Fruit fly (Drosophila melanogaster) whole organism, embryonic: Measurements from ENCODE around the gene CG10874.

Experiments used
- Ada2b ChIP-seq: fragments of 200-800 bp; sonication (Bioruptor generic); IDR thresholded peaks from 2 replicates; pipeline ENCODE4 v1.3.6; 2022; ENCODE audit warnings: missing biosample characterization, missing genetic modification characterization
- B-H2 ChIP-seq: fragments of 200-800 bp; sonication (Bioruptor generic); optimal IDR thresholded peaks from 2 replicates; lab custom pipeline; 2018; ENCODE audit warnings: missing biosample characterization, mild to moderate bottlenecking, missing genetic modification characterization
- BEAF-32 ChIP-seq: fragments of 200-800 bp; sonication (Bioruptor generic); optimal IDR thresholded peaks from 3 replicates; lab custom pipeline; 2017; ENCODE audit warnings: missing biosample characterization, missing genetic modification characterization, mild to moderate bottlenecking, moderate library complexity, missing genetic modification reagents
- CG13123 ChIP-seq: fragments of 200-800 bp; sonication (Bioruptor generic); optimal IDR thresholded peaks from 2 replicates; lab custom pipeline; 2016; ENCODE audit warnings: missing biosample characterization, missing genetic modification characterization
- CG14710 ChIP-seq: fragments of 200-800 bp; sonication (Bioruptor generic); optimal IDR thresholded peaks from 3 replicates; lab custom pipeline; 2019; ENCODE audit warnings: missing biosample characterization, mild to moderate bottlenecking, missing genetic modification characterization, moderate library complexity
- CG15269 ChIP-seq: fragments of 200-800 bp; sonication (Bioruptor generic); optimal IDR thresholded peaks from 2 replicates; lab custom pipeline; 2018; ENCODE audit warnings: missing biosample characterization, mild to moderate bottlenecking, missing genetic modification characterization, moderate library complexity
- CG15514 ChIP-seq: fragments of 200-800 bp; sonication (Bioruptor generic); optimal IDR thresholded peaks from 3 replicates; lab custom pipeline; 2017; ENCODE audit warnings: missing biosample characterization, missing genetic modification characterization, mild to moderate bottlenecking, moderate library complexity, missing genetic modification reagents
- CG1647 ChIP-seq: fragments of 200-800 bp; sonication (Bioruptor generic); optimal IDR thresholded peaks from 3 replicates; lab custom pipeline; 2016; ENCODE audit warnings: missing biosample characterization, missing genetic modification characterization
- CG17361 ChIP-seq: fragments of 200-800 bp; sonication (Bioruptor generic); IDR thresholded peaks from 3 replicates; pipeline ENCODE4 v1.3.6; 2022; ENCODE audit warnings: missing biosample characterization, missing genetic modification characterization
- CG2199 ChIP-seq: fragments of 200-800 bp; sonication (Bioruptor generic); IDR thresholded peaks from 3 replicates; pipeline ENCODE4 v1.3.6; 2022; ENCODE audit warnings: missing biosample characterization, missing genetic modification characterization
- CG3838 ChIP-seq: fragments of 200-800 bp; sonication (Bioruptor generic); optimal IDR thresholded peaks from 3 replicates; lab custom pipeline; 2016; ENCODE audit warnings: missing biosample characterization, missing genetic modification characterization
- CG3847 ChIP-seq: fragments of 200-800 bp; sonication (Bioruptor generic); IDR thresholded peaks from 2 replicates; pipeline ENCODE4 v1.3.6; 2022; ENCODE audit warnings: missing biosample characterization, missing genetic modification characterization
- CG42726 ChIP-seq: fragments of 200-800 bp; sonication (Bioruptor generic); IDR thresholded peaks from 2 replicates; pipeline ENCODE4 v1.3.6; 2022; ENCODE audit warnings: missing biosample characterization, missing genetic modification characterization; ENCODE audit not compliant: partially characterized antibody
- CG4360 ChIP-seq: fragments of 200-800 bp; sonication (Bioruptor generic); IDR thresholded peaks from 2 replicates; pipeline ENCODE4 v1.3.6; 2022; ENCODE audit warnings: missing biosample characterization, missing genetic modification characterization
- CG4820 ChIP-seq: fragments of 200-800 bp; sonication (Bioruptor generic); optimal IDR thresholded peaks from 3 replicates; lab custom pipeline; 2016; ENCODE audit warnings: missing biosample characterization, missing genetic modification characterization
- CG5953 ChIP-seq: fragments of 200-800 bp; sonication (Bioruptor generic); IDR thresholded peaks from 2 replicates; pipeline ENCODE4 v1.3.6; 2022; ENCODE audit warnings: missing biosample characterization, missing genetic modification characterization
- CG8359 ChIP-seq: fragments of 200-800 bp; sonication (Bioruptor generic); optimal IDR thresholded peaks from 2 replicates; lab custom pipeline; 2017; ENCODE audit warnings: missing biosample characterization, mild to moderate bottlenecking, missing genetic modification characterization, borderline replicate concordance
- CTCF ChIP-seq: fragments of 200-800 bp; sonication (Bioruptor generic); optimal IDR thresholded peaks from 2 replicates; lab custom pipeline; 2017; ENCODE audit warnings: missing biosample characterization, mild to moderate bottlenecking, missing genetic modification characterization, moderate library complexity
- CkIIα-i1 ChIP-seq: fragments of 200-800 bp; sonication (Bioruptor generic); IDR thresholded peaks from 2 replicates; pipeline ENCODE4 v1.3.6; 2022; ENCODE audit warnings: missing biosample characterization, missing genetic modification characterization
- Drgx ChIP-seq: fragments of 200-800 bp; sonication (Bioruptor generic); IDR thresholded peaks from 2 replicates; pipeline ENCODE4 v1.3.6; 2022; ENCODE audit warnings: missing biosample characterization, missing genetic modification characterization
- E2f2 ChIP-seq: fragments of 200-800 bp; sonication (Bioruptor generic); IDR thresholded peaks from 2 replicates; pipeline ENCODE4 v1.3.6; 2022; ENCODE audit warnings: missing biosample characterization, missing genetic modification characterization
- Ets97D ChIP-seq: fragments of 200-800 bp; sonication (Bioruptor generic); optimal IDR thresholded peaks from 3 replicates; lab custom pipeline; 2016; ENCODE audit warnings: missing biosample characterization, missing genetic modification characterization
- HHEX ChIP-seq: fragments of 200-800 bp; sonication (Bioruptor generic); optimal IDR thresholded peaks from 3 replicates; lab custom pipeline; 2017; ENCODE audit warnings: missing biosample characterization, mild to moderate bottlenecking, missing genetic modification characterization, missing genetic modification reagents
- HLH3B ChIP-seq: fragments of 200-800 bp; sonication (Bioruptor generic); IDR thresholded peaks from 2 replicates; pipeline ENCODE4 v1.3.6; 2022; ENCODE audit warnings: missing biosample characterization, missing genetic modification characterization
- HmgD ChIP-seq: fragments of 200-800 bp; sonication (Bioruptor generic); optimal IDR thresholded peaks from 3 replicates; lab custom pipeline; 2016; ENCODE audit warnings: missing biosample characterization, missing genetic modification characterization
- HmgZ ChIP-seq: fragments of 200-800 bp; sonication (Bioruptor generic); optimal IDR thresholded peaks from 2 replicates; lab custom pipeline; 2018; ENCODE audit warnings: missing biosample characterization, mild to moderate bottlenecking, missing genetic modification characterization
- Jarid2 ChIP-seq: fragments of 200-800 bp; sonication (Bioruptor generic); optimal IDR thresholded peaks from 3 replicates; lab custom pipeline; 2017; ENCODE audit warnings: mild to moderate bottlenecking, missing biosample characterization, missing genetic modification reagents, missing genetic modification characterization
- Lhr ChIP-seq: fragments of 200-800 bp; sonication (Bioruptor generic); optimal IDR thresholded peaks from 3 replicates; lab custom pipeline; 2017; ENCODE audit warnings: mild to moderate bottlenecking, missing biosample characterization, missing genetic modification reagents, missing genetic modification characterization
- Lim3 ChIP-seq: fragments of 200-800 bp; sonication (Bioruptor generic); IDR thresholded peaks from 2 replicates; pipeline ENCODE4 v1.3.6; 2022; ENCODE audit warnings: missing biosample characterization, missing genetic modification characterization
- Med ChIP-seq: fragments of 200-800 bp; sonication (Bioruptor generic); peaks from one replicate; lab custom pipeline; 2016; ENCODE audit warnings: missing biosample characterization, missing genetic modification characterization, mild to moderate bottlenecking, inconsistent platforms, moderate library complexity
- Mrtf ChIP-seq: fragments of 200-800 bp; sonication (Bioruptor generic); IDR thresholded peaks from 3 replicates; pipeline ENCODE4 v1.3.6; 2022; ENCODE audit warnings: missing biosample characterization, missing genetic modification characterization
- Neu2 ChIP-seq: fragments of 200-800 bp; sonication (Bioruptor generic); optimal IDR thresholded peaks from 3 replicates; lab custom pipeline; 2016; ENCODE audit warnings: missing biosample characterization, missing genetic modification characterization, borderline replicate concordance
- Pdp1 ChIP-seq, 2 experiments: fragments of 200-800 bp; sonication (Bioruptor generic); optimal IDR thresholded peaks; 3 replicates each; lab custom pipeline; 2016; ENCODE audit warnings: missing biosample characterization in 2 of 2, missing genetic modification characterization in 2 of 2, mild to moderate bottlenecking in 1 of 2, moderate library complexity in 1 of 2
- Sry-δ ChIP-seq: fragments of 200-800 bp; sonication (Bioruptor generic); optimal IDR thresholded peaks from 2 replicates; lab custom pipeline; 2016; ENCODE audit warnings: missing biosample characterization, missing genetic modification characterization
- ara ChIP-seq: fragments of 200-800 bp; sonication (Bioruptor generic); IDR thresholded peaks from 2 replicates; pipeline ENCODE4 v1.3.6; 2022; ENCODE audit warnings: missing biosample characterization, missing genetic modification characterization
- br ChIP-seq: fragments of >200 bp; optimal IDR thresholded peaks from 2 replicates; lab custom pipeline; 2017
- disco-r ChIP-seq: fragments of 200-800 bp; sonication (Bioruptor generic); optimal IDR thresholded peaks from 2 replicates; lab custom pipeline; 2016; ENCODE audit warnings: missing biosample characterization, missing genetic modification characterization
- dmrt11E ChIP-seq: fragments of 200-800 bp; sonication (Bioruptor generic); optimal IDR thresholded peaks from 3 replicates; lab custom pipeline; 2018; ENCODE audit warnings: missing biosample characterization, mild to moderate bottlenecking, missing genetic modification characterization, moderate library complexity
- ems ChIP-seq: fragments of 200-800 bp; sonication (Bioruptor generic); optimal IDR thresholded peaks from 3 replicates; lab custom pipeline; 2016; ENCODE audit warnings: missing biosample characterization, missing genetic modification characterization
- kah ChIP-seq: fragments of 200-800 bp; sonication (Bioruptor generic); optimal IDR thresholded peaks from 2 replicates; lab custom pipeline; 2018; ENCODE audit warnings: missing biosample characterization, mild to moderate bottlenecking, missing genetic modification characterization
- lilli ChIP-seq: fragments of 200-800 bp; sonication (Bioruptor generic); optimal IDR thresholded peaks from 3 replicates; lab custom pipeline; 2016; ENCODE audit warnings: missing biosample characterization, missing genetic modification characterization
- nau ChIP-seq: fragments of 200-800 bp; sonication (Bioruptor generic); optimal IDR thresholded peaks from 3 replicates; lab custom pipeline; 2017; ENCODE audit warnings: missing biosample characterization, mild to moderate bottlenecking, missing genetic modification characterization, missing genetic modification reagents
- row ChIP-seq: fragments of 200-800 bp; sonication (Bioruptor generic); IDR thresholded peaks from 3 replicates; pipeline ENCODE4 v1.3.6; 2022; ENCODE audit warnings: missing biosample characterization, missing genetic modification characterization
- salm ChIP-seq: fragments of 200-800 bp; sonication (Bioruptor generic); optimal IDR thresholded peaks from 2 replicates; lab custom pipeline; 2018; ENCODE audit warnings: missing biosample characterization, mild to moderate bottlenecking, missing genetic modification characterization
- sisA ChIP-seq: fragments of 200-800 bp; sonication (Bioruptor generic); IDR thresholded peaks from 2 replicates; pipeline ENCODE4 v1.3.6; 2022; ENCODE audit warnings: missing biosample characterization, missing genetic modification characterization
- so ChIP-seq: fragments of 200-800 bp; sonication (Bioruptor generic); IDR thresholded peaks from 3 replicates; pipeline ENCODE4 v1.3.6; 2022; ENCODE audit warnings: missing biosample characterization, missing genetic modification characterization
- sug ChIP-seq: fragments of 200-800 bp; optimal IDR thresholded peaks from 2 replicates; lab custom pipeline; 2019; ENCODE audit warnings: missing biosample characterization, mild to moderate bottlenecking, missing genetic modification characterization, moderate library complexity
- tgo ChIP-seq: fragments of 200-800 bp; sonication (Bioruptor generic); IDR thresholded peaks from 3 replicates; pipeline ENCODE4 v1.3.6; 2022; ENCODE audit warnings: missing biosample characterization, missing genetic modification characterization
- unc-4 ChIP-seq: fragments of 200-800 bp; sonication (Bioruptor generic); IDR thresholded peaks from 2 replicates; pipeline ENCODE4 v1.3.6; 2022; ENCODE audit warnings: missing biosample characterization, missing genetic modification characterization; ENCODE audit not compliant: partially characterized antibody
- vfl ChIP-seq: fragments of 200-800 bp; sonication (Bioruptor generic); optimal IDR thresholded peaks from 2 replicates; lab custom pipeline; 2016; ENCODE audit warnings: missing biosample characterization, missing genetic modification characterization
- wek ChIP-seq: fragments of 200-800 bp; sonication (Bioruptor generic); optimal IDR thresholded peaks from 3 replicates; lab custom pipeline; 2018; ENCODE audit warnings: missing biosample characterization, mild to moderate bottlenecking, missing genetic modification characterization, moderate library complexity

CG10874 gene

dm6 chr2L:2220573-2221332 is 28.6 kb upstream of the CG10874 start, which contains the start of gene papi (continued):
- no peak for TF ChIP-seq CG15269 (tag; lab: Kevin White, UChicago)
- TF ChIP-seq Jarid2 (GFP tag; lab: Kevin White, UChicago) = no peak
- TF ChIP-seq salm (tag; lab: Kevin White, UChicago) = peak; percentile 6
- TF ChIP-seq disco-r (GFP tag; lab: Kevin White, UChicago) = no peak
- TF ChIP-seq CG42726 (GFP tag; lab: Robert Waterston, UW) = no peak
- TF ChIP-seq CG17361 (GFP tag; lab: Robert Waterston, UW) = no peak
- TF ChIP-seq so (GFP tag; lab: Robert Waterston, UW) = no peak
- TF ChIP-seq Mrtf (GFP tag; lab: Robert Waterston, UW) = no peak
- TF ChIP-seq Pdp1 (GFP tag; optimal IDR thresholded peaks at IDR 0.05; lab: Kevin White, UChicago) = peak in 1 of 2 experiments; percentile 91
- TF ChIP-seq Ets97D (GFP tag; lab: Kevin White, UChicago) = peak; percentile 31
- TF ChIP-seq sug (tag; lab: Kevin White, UChicago) = peak; percentile 6
- no peak for TF ChIP-seq Neu2 (GFP tag; lab: Kevin White, UChicago)
- no peak for TF ChIP-seq Ada2b (GFP tag; lab: Robert Waterston, UW)
- TF ChIP-seq ara = no peak
- no peak for TF ChIP-seq vfl (GFP tag; lab: Kevin White, UChicago)
- no peak for TF ChIP-seq Lhr (GFP tag; lab: Kevin White, UChicago)
- TF ChIP-seq CG14710 (tag; lab: Kevin White, UChicago) = peak; percentile 68
- TF ChIP-seq HmgD (GFP tag; lab: Kevin White, UChicago) = no peak
- no peak for TF ChIP-seq ems
- no peak for TF ChIP-seq CG3847 (GFP tag; lab: Robert Waterston, UW)
- TF ChIP-seq sisA (GFP tag; lab: Robert Waterston, UW) = no peak
- no peak for TF ChIP-seq dmrt11E
- peak; percentile 36 for TF ChIP-seq Med (GFP tag; lab: Kevin White, UChicago)
- no peak for TF ChIP-seq CG8359 (GFP tag; lab: Kevin White, UChicago)
- TF ChIP-seq Sry-δ (GFP tag; lab: Kevin White, UChicago) = peak; percentile 26
- TF ChIP-seq CG4820 = no peak
- peak; percentile 5 for TF ChIP-seq CG15514 (GFP tag; lab: Kevin White, UChicago)
- no peak for TF ChIP-seq lilli
- TF ChIP-seq unc-4 (GFP tag; lab: Robert Waterston, UW) = no peak
- no peak for TF ChIP-seq HLH3B
- TF ChIP-seq CG1647 (GFP tag; lab: Kevin White, UChicago) = no peak
- TF ChIP-seq Lim3 (GFP tag; lab: Robert Waterston, UW) = no peak
- no peak for TF ChIP-seq nau (GFP tag; lab: Kevin White, UChicago)
- TF ChIP-seq Drgx = no peak
- no peak for TF ChIP-seq CkIIα-i1 (GFP tag; lab: Robert Waterston, UW)
- TF ChIP-seq HHEX (GFP tag; lab: Kevin White, UChicago) = no peak
- TF ChIP-seq CG3838 (GFP tag; lab: Kevin White, UChicago) = no peak
- no peak for TF ChIP-seq CG13123 (GFP tag; lab: Kevin White, UChicago)
- 0 out of 2 replicates have a peak, but pooled peaks have one; percentile 38 for TF ChIP-seq CG4360 (GFP tag; lab: Robert Waterston, UW)
- TF ChIP-seq br = no peak
- TF ChIP-seq row = no peak
- TF ChIP-seq HmgZ (tag; lab: Kevin White, UChicago) = peak; percentile 52
- no peak for TF ChIP-seq CTCF (GFP tag; lab: Kevin White, UChicago)
- no peak for TF ChIP-seq kah (GFP tag; lab: Kevin White, UChicago)
- no peak for TF ChIP-seq tgo
- TF ChIP-seq CG2199 (GFP tag; lab: Robert Waterston, UW) = no peak
- TF ChIP-seq CG5953 = no peak
- TF ChIP-seq wek (GFP tag; lab: Kevin White, UChicago) = no peak
- peak; percentile 20 for TF ChIP-seq BEAF-32
- TF ChIP-seq E2f2 (GFP tag; lab: Robert Waterston, UW) = peak; percentile 31; the same call in 1 of the 2 replicates
- TF ChIP-seq B-H2 (GFP tag; lab: Kevin White, UChicago) = peak; percentile 53
